Worm (Caenorhabditis elegans): Measurements from ENCODE around the gene M28.10.

DNA sequence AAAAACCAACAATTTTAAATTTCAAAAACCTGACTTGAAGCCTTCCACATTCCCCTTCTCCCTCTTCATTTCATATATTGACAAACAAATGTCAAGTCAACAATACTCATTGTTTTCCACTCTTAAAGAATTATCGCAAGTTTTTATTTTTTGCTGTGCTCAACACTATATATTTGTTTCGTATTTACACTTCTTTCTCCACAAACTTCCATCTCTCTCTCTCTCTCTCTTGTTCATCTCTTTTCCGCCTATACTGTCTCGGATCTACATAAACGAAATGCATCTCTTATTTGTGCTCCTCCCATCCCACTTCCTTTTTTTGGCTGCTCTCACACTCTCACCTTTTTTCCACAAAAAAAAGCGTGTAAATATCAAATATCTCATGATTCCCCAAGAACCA, 34.6 kb upstream of the M28.10 start, which contains the start of gene C14A4.12:
- no peak for TF ChIP-seq T22C8.4 (GFP tag; IDR thresholded peaks at IDR 0.05)
- no peak for TF ChIP-seq klf-2 (GFP tag; conservative IDR thresholded peaks at IDR 0.05)
